Worm (Caenorhabditis elegans) whole organism, L4 larva: Measurements from ENCODE around the gene F42G2.7.

ENCODE experiments used
- F10B5.3 ChIP-seq: sonication (generic microtip); optimal IDR thresholded peaks from 2 replicates; lab custom pipeline; 2016; ENCODE audit warnings: mild to moderate bottlenecking, missing genetic modification characterization, missing compliant biosample characterization
- F49E8.2 ChIP-seq: sonication (generic microtip); optimal IDR thresholded peaks from 2 replicates; lab custom pipeline; 2016; ENCODE audit warnings: missing compliant biosample characterization, mild to moderate bottlenecking, missing genetic modification characterization, borderline replicate concordance
- R02D3.7 ChIP-seq: fragments of 150-350 bp; sonication (generic microtip); optimal IDR thresholded peaks from 3 replicates; lab custom pipeline; 2014; ENCODE audit warnings: missing biosample characterization, missing genetic modification characterization
- ZK337.2 ChIP-seq: fragments of 200-800 bp; sonication (Bioruptor generic); IDR thresholded peaks from 2 replicates; pipeline ENCODE4 v1.3.6; 2022; ENCODE audit warnings: missing genetic modification reagents, missing genetic modification characterization, missing compliant biosample characterization
- aly-2 ChIP-seq: sonication (generic microtip); optimal IDR thresholded peaks from 2 replicates; lab custom pipeline; 2018; ENCODE audit warnings: missing biosample characterization, missing genetic modification characterization
- attf-4 ChIP-seq: sonication (generic microtip); optimal IDR thresholded peaks from 3 replicates; lab custom pipeline; 2017; ENCODE audit warnings: missing biosample characterization, missing genetic modification characterization
- ceh-28 ChIP-seq: fragments of 150-350 bp; optimal IDR thresholded peaks from 2 replicates; lab custom pipeline; 2014; ENCODE audit warnings: missing biosample characterization, missing genetic modification reagents, missing genetic modification characterization
- ceh-32 ChIP-seq: sonication (generic microtip); optimal IDR thresholded peaks from 2 replicates; lab custom pipeline; 2016; ENCODE audit warnings: mild to moderate bottlenecking, missing genetic modification characterization, missing compliant biosample characterization; ENCODE audit not compliant: poor library complexity
- ceh-44 ChIP-seq: fragments of 200-800 bp; sonication (Bioruptor generic); IDR thresholded peaks from 2 replicates; pipeline ENCODE4 v1.3.6; 2022; ENCODE audit warnings: missing genetic modification reagents, missing genetic modification characterization, missing compliant biosample characterization
- ceh-62 ChIP-seq: sonication (generic microtip); optimal IDR thresholded peaks from 2 replicates; lab custom pipeline; 2017; ENCODE audit warnings: missing biosample characterization, missing genetic modification characterization
- ctbp-1 ChIP-seq: fragments of 200-800 bp; sonication (Bioruptor generic); IDR thresholded peaks from 2 replicates; pipeline ENCODE4 v1.3.6; 2022; ENCODE audit warnings: missing genetic modification reagents, missing genetic modification characterization, missing compliant biosample characterization
- daf-12 ChIP-seq: fragments of 150-350 bp; optimal IDR thresholded peaks from 2 replicates; lab custom pipeline; 2014; ENCODE audit warnings: missing biosample characterization, missing genetic modification reagents, missing genetic modification characterization
- daf-16 ChIP-seq, 3 experiments: sonication (generic microtip); optimal IDR thresholded peaks; 2 replicates each; lab custom pipeline; 2016 to 2017; ENCODE audit warnings: missing genetic modification characterization in 3 of 3, missing genetic modification reagents in 3 of 3, mild to moderate bottlenecking in 2 of 3, missing compliant biosample characterization in 2 of 3, missing biosample characterization in 1 of 3, moderate library complexity in 1 of 3
- dmd-6 ChIP-seq: fragments of 200-800 bp; sonication (Bioruptor generic); IDR thresholded peaks from 2 replicates; pipeline ENCODE4 v1.3.6; 2022; ENCODE audit warnings: missing genetic modification reagents, missing genetic modification characterization, missing compliant biosample characterization
- dpl-1 ChIP-seq: fragments of 150-350 bp; optimal IDR thresholded peaks from 2 replicates; lab custom pipeline; 2014; ENCODE audit warnings: missing biosample characterization, missing genetic modification reagents, missing genetic modification characterization
- duxl-1 ChIP-seq: sonication (generic microtip); optimal IDR thresholded peaks from 2 replicates; lab custom pipeline; 2016; ENCODE audit warnings: mild to moderate bottlenecking, missing genetic modification characterization, moderate library complexity, missing compliant biosample characterization; ENCODE audit not compliant: poor library complexity
- dve-1 ChIP-seq: sonication (generic microtip); optimal IDR thresholded peaks from 2 replicates; lab custom pipeline; 2017; ENCODE audit warnings: antibody characterized with exemption, mild to moderate bottlenecking, missing genetic modification characterization, missing compliant biosample characterization; ENCODE audit not compliant: insufficient read depth
- egl-27 ChIP-seq: sonication (generic microtip); optimal IDR thresholded peaks from 3 replicates; lab custom pipeline; 2017; ENCODE audit warnings: missing biosample characterization, missing genetic modification reagents, missing genetic modification characterization
- egl-43 ChIP-seq: fragments of 200-800 bp; sonication (Bioruptor generic); IDR thresholded peaks from 2 replicates; pipeline ENCODE4 v1.3.6; 2022; ENCODE audit warnings: missing genetic modification reagents, missing genetic modification characterization, missing compliant biosample characterization
- gei-8 ChIP-seq: fragments of 200-800 bp; sonication (Bioruptor generic); optimal IDR thresholded peaks from 2 replicates; lab custom pipeline; 2018; ENCODE audit warnings: mild to moderate bottlenecking, missing genetic modification characterization, missing compliant biosample characterization
- hlh-11 ChIP-seq: fragments of 200-800 bp; sonication (Bioruptor generic); optimal IDR thresholded peaks from 2 replicates; lab custom pipeline; 2018; ENCODE audit warnings: mild to moderate bottlenecking, missing genetic modification characterization, missing compliant biosample characterization
- hlh-30 ChIP-seq: sonication (generic microtip); optimal IDR thresholded peaks from 2 replicates; lab custom pipeline; 2017; ENCODE audit warnings: antibody characterized with exemption, mild to moderate bottlenecking, missing genetic modification characterization, missing compliant biosample characterization; ENCODE audit not compliant: insufficient read depth
- lim-7 ChIP-seq: fragments of 200-800 bp; sonication (Bioruptor generic); IDR thresholded peaks from 2 replicates; pipeline ENCODE4 v1.3.6; 2022; ENCODE audit warnings: missing genetic modification characterization, missing compliant biosample characterization
- lin-13 ChIP-seq: fragments of 150-350 bp; optimal IDR thresholded peaks from 2 replicates; lab custom pipeline; 2014; ENCODE audit warnings: missing biosample characterization, missing genetic modification reagents, missing genetic modification characterization
- lin-29 ChIP-seq: fragments of 200-800 bp; sonication (Bioruptor generic); IDR thresholded peaks from 2 replicates; pipeline ENCODE4 v1.3.6; 2022; ENCODE audit warnings: missing genetic modification reagents, missing genetic modification characterization, missing compliant biosample characterization
- lin-38 ChIP-seq: fragments of 200-800 bp; sonication (Bioruptor generic); IDR thresholded peaks from 2 replicates; pipeline ENCODE4 v1.3.6; 2022; ENCODE audit warnings: missing genetic modification reagents, missing genetic modification characterization, missing compliant biosample characterization
- lin-39 ChIP-seq: fragments of 150-350 bp; optimal IDR thresholded peaks from 2 replicates; lab custom pipeline; 2014; ENCODE audit warnings: missing biosample characterization, missing genetic modification reagents, missing genetic modification characterization
- lir-3 ChIP-seq: sonication (generic microtip); optimal IDR thresholded peaks from 2 replicates; lab custom pipeline; 2016; ENCODE audit warnings: mild to moderate bottlenecking, missing genetic modification characterization, missing compliant biosample characterization
- lsy-2 ChIP-seq, 2 experiments: fragments of 150-350 bp in 1 of 2; sonication (generic microtip) in 1 of 2; optimal IDR thresholded peaks; 2 replicates each; lab custom pipeline; 2014 to 2017; ENCODE audit warnings: missing biosample characterization in 2 of 2, missing genetic modification characterization in 2 of 2
- mdl-1 ChIP-seq, 2 experiments: fragments of 150-350 bp in 1 of 2; sonication (generic microtip) in 1 of 2; optimal IDR thresholded peaks; 2 replicates each; lab custom pipeline; 2014 to 2017; ENCODE audit warnings: missing biosample characterization in 2 of 2, missing genetic modification characterization in 2 of 2
- mep-1 ChIP-seq: fragments of 150-350 bp; sonication (generic microtip); optimal IDR thresholded peaks from 3 replicates; lab custom pipeline; 2014; ENCODE audit warnings: missing biosample characterization, missing genetic modification characterization
- mes-2 ChIP-seq: sonication (generic microtip); optimal IDR thresholded peaks from 2 replicates; lab custom pipeline; 2016; ENCODE audit warnings: missing genotype, mild to moderate bottlenecking, missing genetic modification characterization, missing compliant biosample characterization; ENCODE audit not compliant: poor library complexity, severe bottlenecking
- mxl-2 ChIP-seq: fragments of 200-800 bp; sonication (Bioruptor generic); conservative IDR thresholded peaks from 2 replicates; pipeline ENCODE4 v1.3.6; 2022; ENCODE audit warnings: missing genetic modification reagents, missing genetic modification characterization, missing compliant biosample characterization
- nhr-41 ChIP-seq: fragments of 200-800 bp; sonication (Bioruptor generic); IDR thresholded peaks from 2 replicates; pipeline ENCODE4 v1.3.6; 2022; ENCODE audit warnings: missing genetic modification reagents, missing genetic modification characterization, missing compliant biosample characterization
- nhr-42 ChIP-seq: fragments of 200-800 bp; sonication (Bioruptor generic); IDR thresholded peaks from 2 replicates; pipeline ENCODE4 v1.3.6; 2022; ENCODE audit warnings: missing genetic modification characterization, missing compliant biosample characterization
- nhr-6 ChIP-seq: fragments of 150-350 bp; optimal IDR thresholded peaks from 2 replicates; lab custom pipeline; 2014; ENCODE audit warnings: missing biosample characterization, missing genetic modification characterization
- nhr-77 ChIP-seq: fragments of 150-350 bp; optimal IDR thresholded peaks from 2 replicates; lab custom pipeline; 2014; ENCODE audit warnings: missing biosample characterization, missing genetic modification characterization
- php-3 ChIP-seq: fragments of 200-800 bp; sonication (Bioruptor generic); IDR thresholded peaks from 2 replicates; pipeline ENCODE4 v1.3.6; 2022; ENCODE audit warnings: missing genetic modification reagents, missing genetic modification characterization, missing compliant biosample characterization
- pqm-1 ChIP-seq: sonication (generic microtip); optimal IDR thresholded peaks from 2 replicates; lab custom pipeline; 2017; ENCODE audit warnings: missing biosample characterization, missing genetic modification characterization
- snpc-4 ChIP-seq: fragments of 150-350 bp; optimal IDR thresholded peaks from 2 replicates; lab custom pipeline; 2014; ENCODE audit warnings: missing biosample characterization, missing genetic modification characterization
- tag-97 ChIP-seq: fragments of 200-800 bp; sonication (Bioruptor generic); IDR thresholded peaks from 2 replicates; pipeline ENCODE4 v1.3.6; 2022; ENCODE audit warnings: missing genetic modification characterization, missing compliant biosample characterization
- tra-1 ChIP-seq: fragments of 200-800 bp; sonication (Bioruptor generic); IDR thresholded peaks from 2 replicates; pipeline ENCODE4 v1.3.6; 2022; ENCODE audit warnings: missing genetic modification reagents, missing genetic modification characterization, missing compliant biosample characterization
- unc-39 ChIP-seq: sonication (generic microtip); optimal IDR thresholded peaks from 2 replicates; lab custom pipeline; 2017; ENCODE audit warnings: missing biosample characterization, missing genetic modification characterization
- zfp-3 ChIP-seq: fragments of 200-800 bp; sonication (Bioruptor generic); conservative IDR thresholded peaks from 2 replicates; pipeline ENCODE4 v1.3.6; 2022; ENCODE audit warnings: missing genetic modification reagents, missing genetic modification characterization, missing compliant biosample characterization
- zip-11 ChIP-seq: fragments of 200-800 bp; sonication (Bioruptor generic); IDR thresholded peaks from 2 replicates; pipeline ENCODE4 v1.3.6; 2022; ENCODE audit warnings: missing genetic modification characterization, missing compliant biosample characterization
- zip-2 ChIP-seq: fragments of 150-350 bp; optimal IDR thresholded peaks from 2 replicates; lab custom pipeline; 2014; ENCODE audit warnings: missing biosample characterization, missing genetic modification characterization
- ztf-7 ChIP-seq: fragments of 150-350 bp; optimal IDR thresholded peaks from 2 replicates; lab custom pipeline; 2014; ENCODE audit warnings: missing biosample characterization, missing genetic modification characterization

F42G2.7 gene

DNA sequence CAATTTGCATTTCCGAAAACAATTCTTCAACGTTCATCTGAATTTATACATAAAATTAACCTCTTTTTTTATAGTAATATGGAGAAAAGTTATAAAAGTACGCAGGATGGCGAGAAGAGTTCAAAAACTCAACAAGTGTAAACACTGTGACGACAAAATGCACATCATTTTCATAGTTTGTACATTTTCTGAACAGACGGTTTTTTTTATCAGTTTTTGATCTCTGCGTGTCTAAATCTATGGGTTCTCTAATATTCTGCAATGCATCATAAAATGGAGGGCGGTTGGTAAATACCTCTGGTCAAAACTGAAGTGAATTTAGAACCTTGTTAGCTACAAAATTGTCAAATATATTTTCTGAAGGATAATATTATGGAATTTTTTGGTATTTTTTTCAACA is 2.5 kb upstream of the F42G2.7 start, which contains the start of gene fbxa-4 (continued):
- TF ChIP-seq nhr-77 (tag; lab: Kevin White, UChicago) (peak; percentile 67), dmd-6 (GFP tag; lab: Robert Waterston, UW) (0 out of 2 replicates have a peak, but pooled peaks have one; percentile 32)

DNA sequence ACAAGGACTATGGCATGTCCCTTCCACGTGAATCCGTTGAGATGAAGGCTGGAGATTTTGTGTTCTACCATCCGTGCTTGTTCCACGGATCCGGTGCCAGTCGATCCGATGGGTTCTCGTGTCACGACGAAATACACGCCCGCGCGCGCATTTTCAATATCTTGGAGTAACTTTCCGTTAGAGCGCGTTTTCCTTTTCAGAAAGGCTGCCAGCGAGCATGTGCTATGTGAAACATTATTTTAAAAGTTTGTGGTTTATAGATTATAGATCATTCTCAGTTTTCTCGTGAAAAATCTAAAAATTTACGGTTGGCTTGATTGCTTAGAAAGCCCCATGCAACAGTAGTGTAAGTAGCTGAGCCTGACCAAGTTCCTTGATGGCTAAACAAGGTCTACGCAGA is 878 bp downstream of the F42G2.7 start, which contains the start of gene fbxc-20:
TSS of gene fbxc-20 (plus strand) at position 301 of the 400 bp plus-strand sequence.
- TF ChIP-seq nhr-6 (tag; lab: Kevin White, UChicago) (no peak), lin-29 (no peak), F10B5.3 (tag; lab: Kevin White, UChicago) (no peak), zfp-3 (GFP tag; lab: Robert Waterston, UW) (no peak), nhr-41 (GFP tag; lab: Robert Waterston, UW) (no peak), F49E8.2 (tag; lab: Kevin White, UChicago) (no peak), egl-27 (no peak), snpc-4 (no peak)

DNA sequence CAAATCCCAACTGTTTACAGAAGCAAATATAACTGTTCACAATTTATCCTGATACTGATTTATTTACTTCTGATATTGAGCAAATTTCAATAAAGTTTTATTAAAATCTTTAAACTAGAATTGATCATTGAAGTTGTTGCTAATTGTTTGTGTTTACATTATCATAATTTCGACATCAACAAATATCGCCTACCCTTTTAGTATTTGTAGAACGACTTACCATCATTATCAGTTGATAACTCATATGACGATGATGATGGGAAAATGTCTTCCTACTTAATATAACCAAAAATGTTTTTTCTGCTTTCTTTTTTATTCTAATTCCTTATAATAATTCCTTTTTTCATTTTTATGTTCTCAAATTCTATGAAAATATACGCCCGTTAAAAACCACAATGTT is 2.7 kb downstream of the F42G2.7 start:
- TF ChIP-seq gei-8 (GFP tag; lab: Kevin White, UChicago) (no peak), tag-97 (no peak), attf-4 (tag; lab: Kevin White, UChicago) (no peak), mxl-2 (GFP tag; lab: Robert Waterston, UW) (no peak), lim-7 (GFP tag; lab: Robert Waterston, UW) (no peak), aly-2 (tag; lab: Kevin White, UChicago) (no peak), hlh-11 (tag; lab: Kevin White, UChicago) (no peak), daf-12 (tag; lab: Kevin White, UChicago) (no peak), lin-38 (GFP tag; lab: Robert Waterston, UW) (no peak), ztf-7 (peak; percentile 96), dve-1 (tag; lab: Kevin White, UChicago) (peak; percentile 22), zip-2 (no peak), zip-11 (GFP tag; lab: Robert Waterston, UW) (no peak), mep-1 (tag; lab: Kevin White, UChicago) (peak; percentile 53), nhr-77 (tag; lab: Kevin White, UChicago) (no peak), F10B5.3 (tag; lab: Kevin White, UChicago) (no peak), hlh-30 (tag; lab: Kevin White, UChicago) (peak; percentile 7), lin-39 (tag; lab: Kevin White, UChicago) (no peak), nhr-42 (GFP tag; lab: Robert Waterston, UW) (no peak), lin-13 (no peak), ZK337.2 (GFP tag; lab: Robert Waterston, UW) (no peak), egl-43 (no peak), daf-16 (GFP tag; optimal IDR thresholded peaks at IDR 0.05; lab: Kevin White, UChicago) (no peak), daf-16 (tag; optimal IDR thresholded peaks at IDR 0.05; lab: Kevin White, UChicago) (peak; percentile 99), duxl-1 (tag; lab: Kevin White, UChicago) (no peak), R02D3.7 (tag; lab: Kevin White, UChicago) (no peak), mes-2 (tag; lab: Kevin White, UChicago) (no peak), ceh-44 (GFP tag; lab: Robert Waterston, UW) (no peak), tra-1 (GFP tag; lab: Robert Waterston, UW) (no peak), ceh-62 (no peak), ctbp-1 (no peak), ceh-32 (no peak), dpl-1 (GFP tag; lab: Kevin White, UChicago) (no peak), mdl-1 (tag; optimal IDR thresholded peaks at IDR 0.05; lab: Kevin White, UChicago) (no peak), php-3 (GFP tag; lab: Robert Waterston, UW) (no peak), pqm-1 (tag; lab: Kevin White, UChicago) (no peak), ceh-28 (tag; lab: Kevin White, UChicago) (no peak), lsy-2 (tag; optimal IDR thresholded peaks at IDR 0.05; lab: Kevin White, UChicago) (peak in 1 of 2 experiments; percentile 44), unc-39 (tag; lab: Kevin White, UChicago) (no peak), lir-3 (tag; lab: Kevin White, UChicago) (no peak)
